Fruit fly (Drosophila melanogaster): ENCODE results near the gene Roc1a.

Roc1a gene

DNA sequence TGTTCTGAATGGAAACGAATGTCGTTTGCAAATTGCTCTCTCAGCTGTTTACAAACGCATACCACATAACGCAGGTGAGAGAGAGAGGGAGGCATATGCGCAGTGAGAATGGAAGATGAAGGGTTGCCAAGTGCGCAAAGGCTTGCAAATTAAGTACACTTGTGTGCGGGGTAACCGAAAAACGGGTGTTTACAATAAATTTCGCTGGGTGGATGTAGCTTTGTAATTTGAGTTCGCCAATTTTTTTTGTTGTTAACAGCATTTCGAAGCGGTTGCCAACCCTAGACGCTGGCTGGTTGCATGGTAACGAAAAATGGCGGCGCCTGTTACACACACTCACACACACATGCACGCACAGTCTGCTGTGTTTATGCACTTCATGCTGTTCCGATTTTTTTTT lies 7.8 kb downstream of the Roc1a start (continued):
- TF ChIP-seq E2f1 (GFP tag; IDR thresholded peaks at IDR 0.05) (peak; percentile 96), Deaf1 (tag; optimal IDR thresholded peaks at IDR 0.05) (peak; percentile 66), ttk (GFP tag; IDR thresholded peaks at IDR 0.05) (peak; percentile 96), NC2β (GFP tag; optimal IDR thresholded peaks at IDR 0.05) (peak; percentile 91), CG42726 (GFP tag; IDR thresholded peaks at IDR 0.05; ENCODE audit: partially characterized antibody) (no peak), hkb (optimal IDR thresholded peaks at IDR 0.05) (no peak), hkb (GFP tag; IDR thresholded peaks at IDR 0.05) (peak; percentile 97), CG5180 (GFP tag; optimal IDR thresholded peaks at IDR 0.05) (peak; percentile 89), pros (GFP tag; optimal IDR thresholded peaks at IDR 0.05) (peak; percentile 55), Nf-YC (tag; optimal IDR thresholded peaks at IDR 0.05) (peak; percentile 83), CG18599 (GFP tag; optimal IDR thresholded peaks at IDR 0.05) (peak; percentile 97), CG9817 (tag; optimal IDR thresholded peaks at IDR 0.05) (peak; percentile 95), vvl (GFP tag; IDR thresholded peaks at IDR 0.05) (peak; percentile 98), CG14965 (GFP tag; optimal IDR thresholded peaks at IDR 0.05; ENCODE audit: borderline replicate concordance) (peak; percentile 69), CG11093 (GFP tag; IDR thresholded peaks at IDR 0.05) (peak; percentile 94), Max (GFP tag; optimal IDR thresholded peaks at IDR 0.05) (peak; percentile 86), CG7357 (GFP tag; IDR thresholded peaks at IDR 0.05) (peak; percentile 87), MTF-1 (GFP tag; optimal IDR thresholded peaks at IDR 0.05; ENCODE audit: borderline replicate concordance) (peak; percentile 96), CG14860 (GFP tag; IDR thresholded peaks at IDR 0.05; ENCODE audit: partially characterized antibody) (no peak), tio (GFP tag; optimal IDR thresholded peaks at IDR 0.05) (no peak), ci (GFP tag; IDR thresholded peaks at IDR 0.05) (peak; percentile 99), Adf1 (GFP tag; IDR thresholded peaks at IDR 0.05) (peak; percentile 69), ham (GFP tag; IDR thresholded peaks at IDR 0.05) (peak; percentile 82), CG10209 (GFP tag; optimal IDR thresholded peaks at IDR 0.05) (peak; percentile 94), Awh (GFP tag; IDR thresholded peaks at IDR 0.05) (peak; percentile 95), CG3407 (GFP tag; optimal IDR thresholded peaks at IDR 0.05) (peak; percentile 93), CG18011 (GFP tag; optimal IDR thresholded peaks at IDR 0.05) (peak; percentile 81), mld (GFP tag; IDR thresholded peaks at IDR 0.05; ENCODE audit: partially characterized antibody) (no peak), CG34224 (GFP tag; IDR thresholded peaks at IDR 0.05; ENCODE audit: partially characterized antibody) (no peak), trh (GFP tag; optimal IDR thresholded peaks at IDR 0.05) (peak; percentile 67), Nf-YB (GFP tag; optimal IDR thresholded peaks at IDR 0.05) (peak; percentile 74), Meics (GFP tag; optimal IDR thresholded peaks at IDR 0.05) (peak; percentile 96), Med (GFP tag) (peak; percentile 99), Mrtf (GFP tag; IDR thresholded peaks at IDR 0.05) (peak; percentile 96), Blimp-1 (GFP tag; optimal IDR thresholded peaks at IDR 0.05) (peak; percentile 93), slbo (GFP tag; IDR thresholded peaks at IDR 0.05) (peak; percentile 96), CG8944 (GFP tag; optimal IDR thresholded peaks at IDR 0.05) (peak; percentile 93), bsh (GFP tag; optimal IDR thresholded peaks at IDR 0.05) (peak; percentile 91 to 97), abd-A (tag; optimal IDR thresholded peaks at IDR 0.05) (peak; percentile 71), CG17361 (GFP tag; IDR thresholded peaks at IDR 0.05) (peak; percentile 90), BEAF-32 (GFP tag; optimal IDR thresholded peaks at IDR 0.05) (peak; percentile 8), CG12219 (GFP tag; optimal IDR thresholded peaks at IDR 0.05) (peak; percentile 94), HLHmδ (GFP tag; optimal IDR thresholded peaks at IDR 0.05) (peak; percentile 60), vfl (GFP tag; optimal IDR thresholded peaks at IDR 0.05) (peak; percentile 89), zf30C (GFP tag; optimal IDR thresholded peaks at IDR 0.05) (peak; percentile 35), Bdp1 (GFP tag; optimal IDR thresholded peaks at IDR 0.05) (peak; percentile 88), tup (GFP tag; optimal IDR thresholded peaks at IDR 0.05) (peak; percentile 91), CG17385 (GFP tag; optimal IDR thresholded peaks at IDR 0.05) (peak; percentile 94), bowl (GFP tag; IDR thresholded peaks at IDR 0.05) (peak; percentile 95), CG15073 (GFP tag; optimal IDR thresholded peaks at IDR 0.05) (peak; percentile 77)
